Worm (Caenorhabditis elegans) whole organism, mixed stage, embryonic: ENCODE measurements around the gene F47E1.4.

Experiments
- blmp-1 ChIP-seq: fragments of 150-350 bp; optimal IDR thresholded peaks from 2 replicates; lab custom pipeline; 2014; ENCODE audit warnings: missing biosample characterization, missing genetic modification characterization
- ceh-83 ChIP-seq: fragments of 200-800 bp; sonication (Bioruptor generic); optimal IDR thresholded peaks from 2 replicates; lab custom pipeline; 2018; ENCODE audit warnings: mild to moderate bottlenecking, missing genetic modification characterization, missing compliant biosample characterization
- elt-1 ChIP-seq: sonication (generic microtip); optimal IDR thresholded peaks from 2 replicates; lab custom pipeline; 2017; ENCODE audit warnings: missing genetic modification characterization, mild to moderate bottlenecking, missing compliant biosample characterization, antibody characterized with exemption, moderate library complexity, borderline replicate concordance; ENCODE audit not compliant: insufficient read depth
- elt-3 ChIP-seq: fragments of 150-350 bp; optimal IDR thresholded peaks from 2 replicates; lab custom pipeline; 2014; ENCODE audit warnings: missing biosample characterization, missing genetic modification characterization
- nhr-28 ChIP-seq: fragments of 150-350 bp; optimal IDR thresholded peaks from 2 replicates; lab custom pipeline; 2014; ENCODE audit warnings: missing biosample characterization, missing genetic modification characterization
- pha-4 ChIP-seq: fragments of 150-350 bp; optimal IDR thresholded peaks from 2 replicates; lab custom pipeline; 2018; ENCODE audit warnings: missing biosample characterization, missing genetic modification reagents, missing genetic modification characterization

- TF ChIP-seq nhr-28 (tag; lab: Kevin White, UChicago): no peak
- TF ChIP-seq blmp-1: no peak
- TF ChIP-seq ceh-83 (GFP tag; lab: Kevin White, UChicago): no peak
- no peak for TF ChIP-seq elt-1 (tag; lab: Kevin White, UChicago)
- no peak for TF ChIP-seq elt-3
- no peak for TF ChIP-seq pha-4
These were observed 9.2 kb upstream of the F47E1.4 start for ce11 chrX:9053426-9053825.
